Worm (Caenorhabditis elegans): ENCODE measurements around the gene alh-7.

Gene alh-7

ce11 chrII:13469043-13469652, 22.4 kb downstream of the alh-7 start, which contains the start of gene E01G4.3 (continued):
- TF ChIP-seq pqm-1 (tag; optimal IDR thresholded peaks at IDR 0.05) = peak; percentile 38
- TF ChIP-seq ztf-7 (tag; optimal IDR thresholded peaks at IDR 0.05) = peak; percentile 76
- peak; percentile 100 for TF ChIP-seq mxl-2 (GFP tag; conservative IDR thresholded peaks at IDR 0.05)
- TF ChIP-seq nhr-48 (tag; optimal IDR thresholded peaks at IDR 0.05) = peak; percentile 97
- TF ChIP-seq lin-38 (GFP tag; IDR thresholded peaks at IDR 0.05) = peak; percentile 39; the same call in 1 of the 2 replicates

ce11 chrII:13467838-13468389, 23.7 kb downstream of the alh-7 start:
- peak; percentile 56 for TF ChIP-seq nhr-28 (tag; optimal IDR thresholded peaks at IDR 0.05)
- TF ChIP-seq dmd-8 (GFP tag; IDR thresholded peaks at IDR 0.05) = no peak
- TF ChIP-seq hmg-1.1 (GFP tag; IDR thresholded peaks at IDR 0.05) = no peak
- peak; percentile 72 for TF ChIP-seq mxl-3 (GFP tag; optimal IDR thresholded peaks at IDR 0.05)
- no peak for TF ChIP-seq mdl-1 (tag; optimal IDR thresholded peaks at IDR 0.05)
- TF ChIP-seq nhr-48 (tag; optimal IDR thresholded peaks at IDR 0.05) = peak; percentile 78
- TF ChIP-seq tag-97 (GFP tag; IDR thresholded peaks at IDR 0.05) = no peak
- no peak for TF ChIP-seq daf-16 (GFP tag; optimal IDR thresholded peaks at IDR 0.05)
- peak; percentile 98 for TF ChIP-seq daf-16 (tag; optimal IDR thresholded peaks at IDR 0.05)
- no peak for TF ChIP-seq aha-1 (tag)
- TF ChIP-seq nhr-76 (tag; optimal IDR thresholded peaks at IDR 0.05) = no peak
- peak; percentile 43 for TF ChIP-seq nhr-11 (tag; optimal IDR thresholded peaks at IDR 0.05)
- TF ChIP-seq php-3 (GFP tag; IDR thresholded peaks at IDR 0.05) = peak; percentile 80; the same call in 1 of the 2 replicates
- TF ChIP-seq mdt-29 (GFP tag; IDR thresholded peaks at IDR 0.05) = no peak
- TF ChIP-seq F26F4.8 (GFP tag; conservative IDR thresholded peaks at IDR 0.05) = no peak
- peak; percentile 79 for TF ChIP-seq pqm-1 (tag; optimal IDR thresholded peaks at IDR 0.05)
- TF ChIP-seq hlh-11 (tag; optimal IDR thresholded peaks at IDR 0.05) = peak; percentile 86
- TF ChIP-seq ceh-62 (tag; optimal IDR thresholded peaks at IDR 0.05) = no peak
- TF ChIP-seq Y5F2A.4 (GFP tag; optimal IDR thresholded peaks at IDR 0.05) = no peak
- no peak for TF ChIP-seq lin-15B (tag; optimal IDR thresholded peaks at IDR 0.05)
- peak; percentile 66 for TF ChIP-seq ztf-7 (tag; optimal IDR thresholded peaks at IDR 0.05)
- peak; percentile 6 for TF ChIP-seq nhr-77 (tag; optimal IDR thresholded peaks at IDR 0.05)
- no peak for TF ChIP-seq mxl-2 (GFP tag; conservative IDR thresholded peaks at IDR 0.05)
- no peak for TF ChIP-seq lin-13 (GFP tag; optimal IDR thresholded peaks at IDR 0.05)
- TF ChIP-seq ctbp-1 (GFP tag; IDR thresholded peaks at IDR 0.05) = no peak
- peak in 1 of 2 experiments; percentile 86 for TF ChIP-seq unc-62 (GFP tag; optimal IDR thresholded peaks at IDR 0.05 in 1 of 2)
- TF ChIP-seq unc-62 (tag; optimal IDR thresholded peaks at IDR 0.05) = no peak
- peak; percentile 15 for TF ChIP-seq hlh-30 (tag; optimal IDR thresholded peaks at IDR 0.05; ENCODE audit: insufficient read depth)
- TF ChIP-seq attf-4 (tag; optimal IDR thresholded peaks at IDR 0.05) = no peak
- peak; percentile 94 for TF ChIP-seq dmd-6 (GFP tag; IDR thresholded peaks at IDR 0.05)
- TF ChIP-seq D1046.2 (GFP tag; IDR thresholded peaks at IDR 0.05) = no peak
- TF ChIP-seq nhr-102 (tag; optimal IDR thresholded peaks at IDR 0.05) = peak; percentile 8
- TF ChIP-seq F44E2.7 (GFP tag; IDR thresholded peaks at IDR 0.05) = no peak
- TF ChIP-seq hif-1 (tag; optimal IDR thresholded peaks at IDR 0.05) = peak in 1 of 2 experiments; percentile 81
- TF ChIP-seq ceh-32 (tag; optimal IDR thresholded peaks at IDR 0.05; ENCODE audit: poor library complexity) = no peak
- TF ChIP-seq sdz-12 (GFP tag; optimal IDR thresholded peaks at IDR 0.05) = no peak
- TF ChIP-seq mep-1 (tag; optimal IDR thresholded peaks at IDR 0.05) = peak; percentile 10
- TF ChIP-seq madf-5 (GFP tag; IDR thresholded peaks at IDR 0.05) = no peak
- TF ChIP-seq dve-1 (tag; optimal IDR thresholded peaks at IDR 0.05; ENCODE audit: insufficient read depth) = peak; percentile 80
- TF ChIP-seq fkh-10 (GFP tag; optimal IDR thresholded peaks at IDR 0.05) = no peak
- peak in 1 of 2 experiments; percentile 43 for TF ChIP-seq lsy-2 (tag; optimal IDR thresholded peaks at IDR 0.05)
- no peak for TF ChIP-seq pha-4 (GFP tag; IDR thresholded peaks at IDR 0.05)
- no peak for TF ChIP-seq pha-4 (tag; optimal IDR thresholded peaks at IDR 0.05)
- TF ChIP-seq egl-43 (GFP tag; IDR thresholded peaks at IDR 0.05) = no peak
- no peak for TF ChIP-seq Y75B8A.6 (GFP tag; IDR thresholded peaks at IDR 0.05)

Data from whole organism, L4 larva.